Fruit fly (Drosophila melanogaster): Measurements from ENCODE around the gene Pus10.
A peak's percentile ranks its signal among the peaks of the same experiment; 100 is the strongest.

Pus10 gene

dm6 chr2L:158649-159257, 3.6 kb upstream of the Pus10 start, which contains the start of the genes CG33635 and spen (continued):
- TF ChIP-seq Side (GFP tag; optimal IDR thresholded peaks at IDR 0.05) (peak; percentile 30), CG7372 (GFP tag; IDR thresholded peaks at IDR 0.05) (no peak), cad (GFP tag; optimal IDR thresholded peaks at IDR 0.05) (no peak), gsb-n (tag; optimal IDR thresholded peaks at IDR 0.05) (peak; percentile 16), Hey (tag; optimal IDR thresholded peaks at IDR 0.05) (peak; percentile 8), H2.0 (GFP tag; IDR thresholded peaks at IDR 0.05) (no peak), CG17361 (GFP tag; IDR thresholded peaks at IDR 0.05) (no peak), CG3065 (GFP tag; optimal IDR thresholded peaks at IDR 0.05) (no peak), chinmo (GFP tag; IDR thresholded peaks at IDR 0.05; ENCODE audit: partially characterized antibody) (no peak), ase (GFP tag; IDR thresholded peaks at IDR 0.05) (no peak), CG42726 (GFP tag; IDR thresholded peaks at IDR 0.05; ENCODE audit: partially characterized antibody) (no peak), HLHmδ (GFP tag; optimal IDR thresholded peaks at IDR 0.05) (peak; percentile 63), CG34422 (GFP tag; IDR thresholded peaks at IDR 0.05) (no peak), CG3847 (GFP tag; IDR thresholded peaks at IDR 0.05) (no peak), br (optimal IDR thresholded peaks at IDR 0.05) (no peak), CG16863 (GFP tag; optimal IDR thresholded peaks at IDR 0.05) (no peak), Elba2 (GFP tag; optimal IDR thresholded peaks at IDR 0.05) (no peak), Dip3 (GFP tag; optimal IDR thresholded peaks at IDR 0.05) (peak; percentile 10), CG13123 (GFP tag; optimal IDR thresholded peaks at IDR 0.05) (no peak), Optix (GFP tag; IDR thresholded peaks at IDR 0.05) (no peak), CG32772 (GFP tag; IDR thresholded peaks at IDR 0.05) (no peak), CG12236 (GFP tag; optimal IDR thresholded peaks at IDR 0.05) (no peak), croc (GFP tag; conservative IDR thresholded peaks at IDR 0.05) (no peak), cg (GFP tag; optimal IDR thresholded peaks at IDR 0.05) (peak; percentile 84), Ssrp (tag; optimal IDR thresholded peaks at IDR 0.05) (no peak), Bgb (GFP tag; IDR thresholded peaks at IDR 0.05; ENCODE audit: partially characterized antibody) (no peak), insv (GFP tag; optimal IDR thresholded peaks at IDR 0.05) (peak in 1 of 2 experiments; percentile 48), stwl (tag; optimal IDR thresholded peaks at IDR 0.05) (peak; percentile 61), CG4404 (GFP tag; IDR thresholded peaks at IDR 0.05) (no peak), ato (GFP tag; IDR thresholded peaks at IDR 0.05; ENCODE audit: partially characterized antibody) (no peak), Sry-β (GFP tag; optimal IDR thresholded peaks at IDR 0.05) (peak; percentile 94), CoRest (tag; optimal IDR thresholded peaks at IDR 0.05) (peak; percentile 47), Asciz (GFP tag; optimal IDR thresholded peaks at IDR 0.05) (peak; percentile 40), vnd (GFP tag; IDR thresholded peaks at IDR 0.05; ENCODE audit: partially characterized antibody) (no peak), otp (GFP tag; IDR thresholded peaks at IDR 0.05) (no peak), CG8944 (GFP tag; optimal IDR thresholded peaks at IDR 0.05) (no peak), CG10431 (GFP tag; optimal IDR thresholded peaks at IDR 0.05) (no peak), Ravus (GFP tag; IDR thresholded peaks at IDR 0.05) (no peak), Hr51 (GFP tag; optimal IDR thresholded peaks at IDR 0.05) (peak in 1 of 2 experiments; percentile 23), CG8290 (GFP tag; optimal IDR thresholded peaks at IDR 0.05) (no peak), CG8290 (tag; optimal IDR thresholded peaks at IDR 0.05) (peak in 1 of 2 experiments; percentile 31), CG15601 (tag; optimal IDR thresholded peaks at IDR 0.05) (peak; percentile 59), HHEX (GFP tag; optimal IDR thresholded peaks at IDR 0.05) (peak; percentile 52), p53 (GFP tag; optimal IDR thresholded peaks at IDR 0.05) (peak; percentile 3), NK7.1 (GFP tag; optimal IDR thresholded peaks at IDR 0.05) (no peak), sc (optimal IDR thresholded peaks at IDR 0.05) (no peak), sc (GFP tag; optimal IDR thresholded peaks at IDR 0.05) (no peak), nerfin-2 (GFP tag; IDR thresholded peaks at IDR 0.05; ENCODE audit: partially characterized antibody) (no peak), CG17359 (tag; optimal IDR thresholded peaks at IDR 0.05) (peak; percentile 44), CG2116 (GFP tag; optimal IDR thresholded peaks at IDR 0.05) (peak; percentile 63), Ets65A (GFP tag) (no peak)

All from whole organism, embryonic.